Worm (Caenorhabditis elegans): Measurements from ENCODE around the gene Y39E4B.5.

Y39E4B.5 gene

DNA sequence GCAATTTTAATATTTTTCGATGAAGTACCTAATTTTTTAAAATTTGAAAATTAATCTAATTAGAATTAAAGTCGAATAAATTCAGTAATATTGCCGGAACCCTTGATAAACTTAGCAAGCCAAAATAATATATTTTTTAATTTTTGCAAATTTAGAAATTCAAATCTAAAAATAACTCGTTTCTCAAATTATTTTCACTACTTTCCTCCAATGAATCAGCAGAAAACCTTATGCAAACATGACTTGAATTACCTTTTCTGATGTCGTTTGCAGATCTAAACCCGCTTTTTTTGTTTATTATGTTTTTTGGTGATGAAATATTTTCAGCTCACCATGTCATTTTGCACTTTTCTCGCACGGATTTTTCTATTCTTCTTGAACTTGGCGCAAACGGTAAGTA is 42.6 kb downstream of the Y39E4B.5 start, which contains the start of gene tsp-3:
Gene tsp-3 (plus strand): TSS at position 301 of the 400 bp plus-strand sequence.
- no peak for TF ChIP-seq Y79H2A.3 (GFP tag; conservative IDR thresholded peaks at IDR 0.05)
- no peak for TF ChIP-seq gei-17 (GFP tag; optimal IDR thresholded peaks at IDR 0.05)
- TF ChIP-seq ceh-91 (GFP tag; IDR thresholded peaks at IDR 0.05): no peak
- TF ChIP-seq mxl-1 (tag; optimal IDR thresholded peaks at IDR 0.05): no peak
- no peak for TF ChIP-seq sea-2 (GFP tag; IDR thresholded peaks at IDR 0.05)

ce11 chrIII:13213111-13213510 is 43.4 kb downstream of the Y39E4B.5 start:
- TF ChIP-seq hrde-1 (tag; optimal IDR thresholded peaks at IDR 0.05; ENCODE audit: borderline replicate concordance): no peak
- no peak for TF ChIP-seq B0261.1 (tag; optimal IDR thresholded peaks at IDR 0.05)
- TF ChIP-seq dpl-1 (GFP tag; optimal IDR thresholded peaks at IDR 0.05): no peak
- TF ChIP-seq egl-18 (GFP tag; IDR thresholded peaks at IDR 0.05): no peak
- no peak for TF ChIP-seq unc-130 (GFP tag; optimal IDR thresholded peaks at IDR 0.05)
- TF ChIP-seq bed-2 (GFP tag; IDR thresholded peaks at IDR 0.05): no peak
- no peak for TF ChIP-seq Y67H2A.10 (GFP tag; conservative IDR thresholded peaks at IDR 0.05)
- no peak for TF ChIP-seq nfya-2 (GFP tag; IDR thresholded peaks at IDR 0.05)
- TF ChIP-seq K11D2.4 (GFP tag; IDR thresholded peaks at IDR 0.05): no peak
- no peak for TF ChIP-seq zim-3 (tag; optimal IDR thresholded peaks at IDR 0.05)
- no peak for TF ChIP-seq sptf-2 (GFP tag; optimal IDR thresholded peaks at IDR 0.05)
- no peak for TF ChIP-seq lag-1 (GFP tag; IDR thresholded peaks at IDR 0.05)
- no peak for TF ChIP-seq ztf-26 (tag; optimal IDR thresholded peaks at IDR 0.05)
- TF ChIP-seq nhr-120 (GFP tag; IDR thresholded peaks at IDR 0.05): no peak
- TF ChIP-seq ccch-3 (GFP tag; optimal IDR thresholded peaks at IDR 0.05): no peak
- TF ChIP-seq madf-6 (GFP tag; IDR thresholded peaks at IDR 0.05): no peak
- no peak for TF ChIP-seq hmg-20 (GFP tag; IDR thresholded peaks at IDR 0.05)
- TF ChIP-seq attf-6 (GFP tag; IDR thresholded peaks at IDR 0.05): no peak
- no peak for TF ChIP-seq tbx-9 (tag; optimal IDR thresholded peaks at IDR 0.05; ENCODE audit: borderline replicate concordance)

DNA sequence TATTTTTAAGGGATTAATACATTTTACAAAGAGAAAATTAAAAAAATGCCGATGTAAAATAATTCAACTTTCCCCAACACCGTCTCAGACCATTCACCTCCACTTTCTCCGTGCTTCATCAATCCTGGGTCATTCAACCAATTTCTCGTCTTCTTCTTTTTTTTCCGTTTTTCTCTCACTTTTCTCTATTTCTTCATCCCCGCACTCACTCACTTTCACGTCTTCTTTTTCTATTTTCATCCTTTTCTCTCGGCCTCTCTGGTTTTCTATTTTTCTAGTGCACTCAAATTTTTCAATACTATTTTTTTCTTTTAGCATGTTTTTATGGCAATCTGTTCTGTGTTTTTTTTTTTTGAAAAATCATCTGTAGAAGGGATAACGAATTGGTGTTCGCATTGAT is 46.0 kb downstream of the Y39E4B.5 start:
- TF ChIP-seq die-1 (tag; optimal IDR thresholded peaks at IDR 0.05) (no peak), attf-5 (GFP tag; optimal IDR thresholded peaks at IDR 0.05) (no peak), pbrm-1 (GFP tag; IDR thresholded peaks at IDR 0.05) (no peak), snpc-1.3 (tag; optimal IDR thresholded peaks at IDR 0.05; ENCODE audit: insufficient read depth) (no peak), B0035.1 (tag; optimal IDR thresholded peaks at IDR 0.05) (no peak), rcor-1 (GFP tag; IDR thresholded peaks at IDR 0.05) (no peak), ztf-28 (GFP tag; IDR thresholded peaks at IDR 0.05) (no peak), Y95B8A.8 (GFP tag; IDR thresholded peaks at IDR 0.05) (no peak), F49E8.2 (tag; optimal IDR thresholded peaks at IDR 0.05; ENCODE audit: insufficient read depth) (no peak), lin-54 (GFP tag; optimal IDR thresholded peaks at IDR 0.05) (no peak), hsf-1 (GFP tag; IDR thresholded peaks at IDR 0.05) (no peak), unc-62 (GFP tag; optimal IDR thresholded peaks at IDR 0.05) (no peak), K11D2.4 (GFP tag; IDR thresholded peaks at IDR 0.05) (no peak), sdz-38 (tag; optimal IDR thresholded peaks at IDR 0.05) (no peak), attf-6 (GFP tag; IDR thresholded peaks at IDR 0.05) (no peak), mes-4 (tag; optimal IDR thresholded peaks at IDR 0.05) (no peak)

All from whole organism, young adult.